Fruit fly (Drosophila melanogaster) Kc167 (cell line): Measurements from ENCODE around the gene ImpL1.

Experiments used
- Myc ChIP-seq: fragments of >200 bp; optimal IDR thresholded peaks from 2 replicates; lab custom pipeline; 2017; ENCODE audit warnings: missing external identifiers
- Sin3A ChIP-seq: fragments of >200 bp; optimal IDR thresholded peaks from 2 replicates; lab custom pipeline; 2018; ENCODE audit warnings: missing external identifiers
- h ChIP-seq: fragments of >200 bp; optimal IDR thresholded peaks from 3 replicates; lab custom pipeline; 2018; ENCODE audit warnings: missing external identifiers
- insv ChIP-seq: fragments of >200 bp; optimal IDR thresholded peaks from 3 replicates; lab custom pipeline; 2018; ENCODE audit warnings: missing external identifiers
- psq ChIP-seq: fragments of >200 bp; optimal IDR thresholded peaks from 2 replicates; lab custom pipeline; 2017; ENCODE audit warnings: missing external identifiers
- ttk ChIP-seq: sonication (Bioruptor generic); optimal IDR thresholded peaks from 2 replicates; lab custom pipeline; 2017; ENCODE audit warnings: missing external identifiers

Gene ImpL1

dm6 chr3L:13382061-13382815, at the start of gene ImpL1:
Gene ImpL1 (plus strand): TSS chr3L:13382765.
- TF ChIP-seq insv = no peak
- no peak for TF ChIP-seq psq (lab: Kevin White, UChicago)
- TF ChIP-seq ttk = no peak
- no peak for TF ChIP-seq h (lab: Kevin White, UChicago)
- no peak for TF ChIP-seq Myc (lab: Kevin White, UChicago)
- TF ChIP-seq Sin3A = no peak

DNA sequence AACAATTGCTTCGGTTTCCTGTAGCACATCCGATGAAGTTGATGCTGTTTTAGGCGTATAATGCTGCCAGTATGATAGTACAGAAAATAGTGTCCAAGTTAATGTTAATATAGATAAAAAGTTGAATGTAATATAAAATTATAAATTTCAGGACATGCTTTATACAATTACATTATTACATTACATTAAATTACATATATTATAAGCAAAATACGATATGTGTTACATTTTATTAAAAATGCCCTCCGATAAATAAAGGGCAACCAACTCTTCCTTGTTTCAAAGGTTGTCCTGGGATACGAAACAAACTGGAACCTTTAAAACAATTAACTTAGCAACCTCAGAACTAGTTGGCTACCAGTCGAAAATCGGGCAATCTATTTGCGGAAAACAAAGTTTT, 33.8 kb upstream of the ImpL1 start, which contains the start of gene CG17687:
Gene CG17687 (plus strand): TSS at position 301 of the 400 bp plus-strand sequence.
- TF ChIP-seq insv (no peak), ttk (no peak), h (lab: Kevin White, UChicago) (no peak), Myc (lab: Kevin White, UChicago) (no peak), psq (lab: Kevin White, UChicago) (no peak), Sin3A (no peak)

- TF ChIP-seq psq (lab: Kevin White, UChicago) (no peak), ttk (no peak), Sin3A (no peak), insv (no peak), Myc (lab: Kevin White, UChicago) (no peak), h (lab: Kevin White, UChicago) (no peak)
Measured at dm6 chr3L:13356084-13356693, 26.4 kb upstream of the ImpL1 start, which contains the start of gene Nplp2. Gene Nplp2 (plus strand): TSS chr3L:13356376.

- TF ChIP-seq Myc (lab: Kevin White, UChicago) (no peak), insv (no peak), psq (lab: Kevin White, UChicago) (no peak), h (lab: Kevin White, UChicago) (no peak), Sin3A (no peak), ttk (no peak)
Measured at dm6 chr3L:13377657-13378056, 4.9 kb upstream of the ImpL1 start, which contains the start of gene CG14111. Gene CG14111 (plus strand): TSS chr3L:13377957.

DNA sequence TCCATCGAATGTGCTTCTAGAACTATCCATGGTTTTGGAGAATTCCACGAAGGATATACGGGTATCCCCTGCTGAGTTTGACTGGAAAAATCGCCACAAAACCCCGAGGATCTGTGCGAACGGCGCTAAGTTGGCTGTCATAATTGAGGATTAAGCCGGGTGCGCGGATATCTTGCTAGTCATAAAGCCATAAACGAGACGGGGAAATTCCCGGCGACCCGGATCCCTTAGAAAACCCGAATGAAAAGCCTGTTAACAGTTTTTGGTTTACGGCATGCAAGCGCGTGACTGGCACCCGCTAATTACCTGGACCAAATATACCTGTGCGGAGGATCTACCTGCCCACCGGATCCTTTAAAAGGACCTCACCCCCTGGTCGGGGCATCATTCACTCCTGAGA, 4.4 kb upstream of the ImpL1 start, which contains the start of gene SNCF:
Gene SNCF (plus strand): TSS at position 382 of the 400 bp plus-strand sequence.
- TF ChIP-seq ttk (no peak), psq (lab: Kevin White, UChicago) (no peak), Myc (lab: Kevin White, UChicago) (no peak), h (lab: Kevin White, UChicago) (no peak), insv (no peak), Sin3A (no peak)

DNA sequence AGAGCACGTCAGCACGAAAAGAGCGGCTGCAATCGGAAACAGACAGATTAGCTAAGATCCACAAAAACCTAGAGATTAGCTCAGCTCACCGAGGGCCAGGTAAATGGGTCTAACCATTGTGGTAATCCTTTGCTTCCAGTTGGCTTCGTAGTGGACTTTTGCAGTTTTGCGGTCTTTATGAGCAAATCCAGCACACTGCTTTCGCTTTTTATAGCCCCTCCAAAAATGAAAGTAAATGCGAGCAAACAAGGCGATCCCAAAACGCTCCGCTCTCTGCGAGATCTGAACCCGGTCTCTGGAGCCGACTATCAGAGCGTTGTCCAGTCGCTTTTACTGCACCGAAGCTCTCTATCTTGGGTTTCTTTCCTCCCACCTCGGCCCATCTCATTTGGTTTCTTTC, 1.4 kb upstream of the ImpL1 start, which contains the start of gene CG14107:
Gene CG14107 (minus strand): TSS at position 187 of the 400 bp plus-strand sequence.
- TF ChIP-seq Myc (lab: Kevin White, UChicago) = no peak
- TF ChIP-seq insv = no peak
- TF ChIP-seq h (lab: Kevin White, UChicago) = no peak
- no peak for TF ChIP-seq psq (lab: Kevin White, UChicago)
- no peak for TF ChIP-seq Sin3A
- TF ChIP-seq ttk = no peak

dm6 chr3L:13384489-13384888, 1.9 kb downstream of the ImpL1 start, which contains the start of gene CG14110:
Gene CG14110 (plus strand): TSS chr3L:13384789.
- TF ChIP-seq h (lab: Kevin White, UChicago) (no peak), psq (lab: Kevin White, UChicago) (no peak), Sin3A (no peak)

DNA sequence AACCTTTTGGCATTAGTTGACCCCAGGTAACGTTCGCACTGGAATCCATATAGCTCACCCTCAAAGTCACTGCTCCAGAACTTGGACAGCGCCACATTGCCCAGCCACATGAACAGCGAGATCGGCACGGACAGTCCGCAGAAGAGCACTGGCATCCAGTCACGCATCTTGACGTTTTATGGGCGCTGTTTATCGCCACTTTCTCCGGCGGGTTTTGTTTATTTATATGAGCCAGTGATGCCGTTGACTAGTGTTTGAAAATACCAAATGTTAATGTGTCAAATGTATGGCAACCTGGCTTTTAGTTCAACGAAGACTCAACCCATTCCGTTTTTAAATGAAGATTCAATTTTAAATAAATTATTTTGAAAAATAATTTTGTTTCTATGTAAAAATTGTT, 5.0 kb downstream of the ImpL1 start, which contains the start of gene CG10171:
Gene CG10171 (minus strand): TSS at position 300 of the 400 bp plus-strand sequence.
- no peak for TF ChIP-seq h (lab: Kevin White, UChicago)
- TF ChIP-seq Sin3A = no peak
- TF ChIP-seq ttk = no peak
- no peak for TF ChIP-seq Myc (lab: Kevin White, UChicago)
- TF ChIP-seq insv = no peak
- no peak for TF ChIP-seq psq (lab: Kevin White, UChicago)

DNA sequence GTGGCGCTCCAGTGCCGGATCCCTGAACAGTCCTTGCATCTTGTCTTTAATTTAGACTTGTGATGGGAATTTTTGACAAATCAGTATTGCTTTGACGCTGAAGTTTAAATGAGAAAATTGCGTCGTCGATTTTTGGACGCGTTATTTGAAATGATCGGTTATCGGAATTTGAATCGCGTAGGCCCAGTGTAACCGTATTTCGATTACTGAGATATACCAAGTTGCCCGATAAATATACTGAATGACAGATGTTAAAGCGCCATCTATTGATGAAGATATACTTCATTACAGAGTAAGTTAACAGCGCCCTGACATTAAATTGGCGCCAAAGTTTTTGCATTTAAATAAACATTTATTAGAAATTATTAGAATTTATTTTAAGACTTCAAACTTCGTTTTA, 7.3 kb downstream of the ImpL1 start, which contains the start of gene Poc1:
Gene Poc1 (minus strand): TSS at position 173 of the 400 bp plus-strand sequence.
- no peak for TF ChIP-seq insv
- no peak for TF ChIP-seq h (lab: Kevin White, UChicago)
- no peak for TF ChIP-seq psq (lab: Kevin White, UChicago)
- no peak for TF ChIP-seq ttk
- TF ChIP-seq Sin3A = no peak
- TF ChIP-seq Myc (lab: Kevin White, UChicago) = no peak

- TF ChIP-seq Sin3A (no peak), insv (no peak), ttk (no peak), Myc (lab: Kevin White, UChicago) (no peak), psq (lab: Kevin White, UChicago) (no peak), h (lab: Kevin White, UChicago) (no peak)
Measured at dm6 chr3L:13393538-13393937, 11.0 kb downstream of the ImpL1 start.

DNA sequence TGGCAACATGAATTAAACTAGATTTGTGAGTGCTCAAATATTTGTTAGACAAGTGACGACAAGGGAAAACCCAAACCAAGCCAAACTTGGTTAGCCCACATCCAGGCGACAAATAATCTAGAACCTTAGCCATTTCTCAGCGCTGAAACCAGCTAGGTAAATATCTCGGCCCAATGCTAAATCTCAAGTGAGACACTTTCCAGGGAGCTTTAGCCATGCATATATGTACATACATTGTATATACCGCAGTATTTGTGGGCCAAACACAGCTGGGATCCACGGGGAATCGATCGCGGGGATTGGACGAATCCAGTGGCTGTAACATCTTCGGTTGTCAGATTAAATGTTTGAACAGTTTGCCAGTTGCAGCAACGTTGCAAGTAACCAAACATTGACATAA, 15.1 kb downstream of the ImpL1 start:
- TF ChIP-seq Sin3A (no peak), psq (lab: Kevin White, UChicago) (no peak), insv (no peak), h (lab: Kevin White, UChicago) (no peak), Myc (lab: Kevin White, UChicago) (no peak), ttk (no peak)

DNA sequence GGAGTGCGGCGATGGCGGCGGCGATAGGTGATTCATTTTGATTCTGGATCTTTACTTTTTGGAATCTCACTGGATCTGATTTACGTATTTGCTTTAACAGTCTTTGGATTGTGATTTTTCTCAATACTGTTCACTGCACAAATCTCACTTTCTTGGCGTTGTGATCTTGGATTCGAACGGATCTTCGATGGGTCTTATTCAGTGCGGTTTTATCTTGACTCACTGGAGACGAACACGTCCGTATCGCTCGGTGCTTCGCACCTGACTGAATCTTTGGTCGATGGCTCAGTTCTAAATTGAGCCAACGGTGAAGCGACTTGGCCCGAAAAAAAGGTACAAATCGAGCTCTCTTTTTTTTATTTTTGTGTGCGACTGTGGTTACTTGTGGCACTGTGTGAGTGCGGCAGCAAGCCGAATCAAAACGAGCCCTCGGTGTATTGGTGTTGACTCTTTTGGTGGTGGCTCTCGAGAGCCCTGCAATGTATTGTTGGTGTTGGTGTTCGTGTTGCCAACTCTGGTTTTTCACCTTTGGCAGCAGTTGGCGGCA, 18.4 kb downstream of the ImpL1 start, which contains the start of gene sens:
Gene sens (minus strand): TSS at position 254 of the 547 bp plus-strand sequence.
- TF ChIP-seq insv = no peak
- no peak for TF ChIP-seq Myc (lab: Kevin White, UChicago)
- no peak for TF ChIP-seq h (lab: Kevin White, UChicago)
- no peak for TF ChIP-seq Sin3A
- TF ChIP-seq ttk = no peak
